Worm (Caenorhabditis elegans): ENCODE data around the gene snr-5.

snr-5 gene

DNA sequence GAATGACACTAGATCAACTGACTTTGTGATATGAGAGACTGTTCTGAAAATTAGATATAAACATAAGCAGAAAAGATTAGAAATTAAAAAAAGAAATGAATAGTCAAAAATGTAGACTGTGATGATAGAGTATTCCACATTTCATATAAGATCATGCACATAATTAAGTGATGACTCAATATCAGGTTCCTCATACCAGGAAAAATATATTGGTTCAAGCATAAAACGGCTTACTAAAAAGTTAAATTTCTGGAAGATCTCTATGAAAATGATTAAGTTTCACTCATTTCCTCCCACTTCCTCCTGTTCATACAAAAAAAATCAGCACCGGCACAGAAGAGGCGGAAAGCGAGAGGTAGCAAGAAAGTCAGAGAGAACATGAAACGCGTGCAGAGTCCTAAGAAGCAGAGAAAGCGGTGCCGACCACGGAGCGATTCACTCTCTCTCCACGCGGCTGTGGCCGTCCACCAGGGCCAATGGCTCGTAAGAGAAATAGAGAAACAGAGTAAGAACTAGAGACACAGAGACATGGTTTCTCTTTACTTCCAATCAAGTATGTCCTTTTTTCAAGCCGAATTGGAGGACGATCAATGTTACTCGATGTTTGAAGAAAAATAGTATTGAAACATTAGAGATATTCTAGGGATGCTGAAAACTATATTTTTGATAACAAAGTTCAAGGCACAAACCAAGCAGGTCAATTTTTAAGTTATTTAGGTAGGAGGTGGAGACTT, 29.9 kb downstream of the snr-5 start, which contains the start of the genes ZK688.5 and fahd-1:
ZK688.5 (minus strand) TSS at position 51 of the 734 bp plus-strand sequence.
fahd-1 (plus strand) TSS at position 684 of the 734 bp plus-strand sequence.
- no peak for TF ChIP-seq fkh-6 (tag; optimal IDR thresholded peaks at IDR 0.05)
- TF ChIP-seq ceh-14 (tag; optimal IDR thresholded peaks at IDR 0.05): peak; percentile 36
- peak; percentile 31 for TF ChIP-seq ceh-2 (tag; optimal IDR thresholded peaks at IDR 0.05)
- peak; percentile 19 for TF ChIP-seq F13H6.1 (tag; optimal IDR thresholded peaks at IDR 0.05)
- TF ChIP-seq odd-2 (tag; optimal IDR thresholded peaks at IDR 0.05): no peak
- peak; percentile 78 for TF ChIP-seq ceh-31 (tag; optimal IDR thresholded peaks at IDR 0.05)
- peak; percentile 16 for TF ChIP-seq syd-9 (tag; optimal IDR thresholded peaks at IDR 0.05)
- TF ChIP-seq sdc-2 (tag; optimal IDR thresholded peaks at IDR 0.05): no peak
- peak; percentile 80 for TF ChIP-seq ceh-34 (tag; optimal IDR thresholded peaks at IDR 0.05)
- peak; percentile 57 for TF ChIP-seq ref-2 (tag; optimal IDR thresholded peaks at IDR 0.05)
- no peak for TF ChIP-seq K09A11.1 (tag; optimal IDR thresholded peaks at IDR 0.05; ENCODE audit: insufficient read depth)
- TF ChIP-seq hlh-30 (tag; optimal IDR thresholded peaks at IDR 0.05; ENCODE audit: insufficient read depth): peak; percentile 61
- no peak for TF ChIP-seq C08G9.2 (tag; optimal IDR thresholded peaks at IDR 0.05)
- TF ChIP-seq tbx-2 (tag; optimal IDR thresholded peaks at IDR 0.05): peak; percentile 63
- TF ChIP-seq unc-55 (GFP tag; optimal IDR thresholded peaks at IDR 0.05): peak; percentile 66
- TF ChIP-seq mec-3 (tag; optimal IDR thresholded peaks at IDR 0.05; ENCODE audit: borderline replicate concordance): no peak
- TF ChIP-seq T23F11.4 (GFP tag; optimal IDR thresholded peaks at IDR 0.05): no peak
- TF ChIP-seq unc-3 (GFP tag; conservative IDR thresholded peaks at IDR 0.05): no peak
- TF ChIP-seq unc-3 (tag; optimal IDR thresholded peaks at IDR 0.05): no peak
- TF ChIP-seq ztf-16 (tag; optimal IDR thresholded peaks at IDR 0.05): no peak
- TF ChIP-seq rnt-1 (tag; optimal IDR thresholded peaks at IDR 0.05): peak; percentile 61
- no peak for TF ChIP-seq npax-4 (tag; optimal IDR thresholded peaks at IDR 0.05)
- TF ChIP-seq elt-2 (tag; optimal IDR thresholded peaks at IDR 0.05): peak; percentile 65
- TF ChIP-seq dmd-4 (tag; optimal IDR thresholded peaks at IDR 0.05; ENCODE audit: borderline replicate concordance): no peak
- TF ChIP-seq pha-4 (tag; optimal IDR thresholded peaks at IDR 0.05): no peak
- TF ChIP-seq ets-4 (tag; optimal IDR thresholded peaks at IDR 0.05): peak; percentile 21
- peak; percentile 79 for TF ChIP-seq ceh-18 (tag; optimal IDR thresholded peaks at IDR 0.05)
- TF ChIP-seq elt-4 (tag; optimal IDR thresholded peaks at IDR 0.05): no peak
- no peak for TF ChIP-seq hlh-8 (tag; optimal IDR thresholded peaks at IDR 0.05)
- no peak for TF ChIP-seq unc-42 (tag; optimal IDR thresholded peaks at IDR 0.05)
- peak; percentile 91 for TF ChIP-seq nfya-1 (tag; optimal IDR thresholded peaks at IDR 0.05)
- TF ChIP-seq ama-1 (optimal IDR thresholded peaks at IDR 0.05): no peak

DNA sequence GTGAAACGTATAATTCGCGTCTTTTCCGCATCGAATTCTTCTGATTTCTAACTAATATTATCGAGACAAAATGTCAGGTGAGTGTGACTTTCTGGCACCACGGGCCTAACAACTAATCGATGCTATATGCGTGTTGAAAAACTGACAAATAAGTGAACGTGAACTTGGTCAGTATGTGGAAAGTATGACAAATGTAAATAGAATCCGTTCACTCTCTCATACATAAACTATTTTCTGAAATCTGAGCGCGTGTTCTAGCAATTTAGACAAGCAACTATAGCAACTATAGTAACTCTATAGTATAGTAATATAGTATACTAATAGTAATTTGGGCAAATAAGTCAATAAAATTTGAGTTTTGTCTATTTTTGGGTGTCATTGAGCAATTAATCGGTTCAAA, 30.5 kb downstream of the snr-5 start:
- no peak for TF ChIP-seq fkh-10 (GFP tag; optimal IDR thresholded peaks at IDR 0.05)
- TF ChIP-seq odd-2 (tag; optimal IDR thresholded peaks at IDR 0.05): no peak
- no peak for TF ChIP-seq hlh-13 (GFP tag; optimal IDR thresholded peaks at IDR 0.05)
- TF ChIP-seq ceh-2 (tag; optimal IDR thresholded peaks at IDR 0.05): no peak
- no peak for TF ChIP-seq hlh-30 (tag; optimal IDR thresholded peaks at IDR 0.05; ENCODE audit: insufficient read depth)
- TF ChIP-seq npax-4 (tag; optimal IDR thresholded peaks at IDR 0.05): no peak
- TF ChIP-seq nhr-232 (tag; optimal IDR thresholded peaks at IDR 0.05): no peak
- no peak for TF ChIP-seq pros-1 (tag; optimal IDR thresholded peaks at IDR 0.05)
- no peak for TF ChIP-seq fkh-6 (tag; optimal IDR thresholded peaks at IDR 0.05)
- no peak for TF ChIP-seq unc-86 (tag; optimal IDR thresholded peaks at IDR 0.05)

DNA sequence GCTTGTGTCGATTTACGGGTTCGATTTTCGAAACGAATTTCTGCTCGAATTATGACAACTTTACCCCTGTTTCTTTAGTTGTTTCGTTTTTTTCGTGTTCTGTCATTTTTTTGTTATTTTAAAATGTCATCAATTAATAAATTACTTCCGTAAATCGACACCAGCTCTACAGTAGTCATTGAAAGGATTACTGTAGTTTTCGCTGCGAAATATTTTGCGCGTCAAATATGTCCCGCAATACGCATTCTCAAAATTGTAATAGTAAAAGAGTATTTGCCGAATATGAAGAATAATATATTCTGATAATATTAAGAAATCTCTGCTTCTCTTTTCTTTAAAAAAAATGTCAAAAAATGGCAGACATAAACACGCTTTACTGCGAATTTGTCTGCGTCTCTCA, 31.4 kb downstream of the snr-5 start:
- no peak for TF ChIP-seq npax-4 (tag; optimal IDR thresholded peaks at IDR 0.05)
- no peak for TF ChIP-seq pax-1 (tag; optimal IDR thresholded peaks at IDR 0.05)
- TF ChIP-seq odd-2 (tag; optimal IDR thresholded peaks at IDR 0.05): no peak
- TF ChIP-seq mec-3 (tag; optimal IDR thresholded peaks at IDR 0.05; ENCODE audit: borderline replicate concordance): no peak
- no peak for TF ChIP-seq nfya-1 (tag; optimal IDR thresholded peaks at IDR 0.05)
- no peak for TF ChIP-seq ceh-22 (tag; optimal IDR thresholded peaks at IDR 0.05)
- no peak for TF ChIP-seq zip-5 (tag; optimal IDR thresholded peaks at IDR 0.05)
- no peak for TF ChIP-seq tbx-2 (tag; optimal IDR thresholded peaks at IDR 0.05)
- TF ChIP-seq lin-11 (tag; optimal IDR thresholded peaks at IDR 0.05): no peak
- no peak for TF ChIP-seq pat-9 (tag; optimal IDR thresholded peaks at IDR 0.05)
- TF ChIP-seq hlh-8 (tag; optimal IDR thresholded peaks at IDR 0.05): no peak
- TF ChIP-seq ceh-14 (tag; optimal IDR thresholded peaks at IDR 0.05): no peak
- no peak for TF ChIP-seq ztf-16 (tag; optimal IDR thresholded peaks at IDR 0.05)
- no peak for TF ChIP-seq gmeb-2 (tag; optimal IDR thresholded peaks at IDR 0.05)
- TF ChIP-seq unc-42 (tag; optimal IDR thresholded peaks at IDR 0.05): no peak
- no peak for TF ChIP-seq unc-3 (GFP tag; conservative IDR thresholded peaks at IDR 0.05)
- TF ChIP-seq unc-3 (tag; optimal IDR thresholded peaks at IDR 0.05): no peak
- no peak for TF ChIP-seq unc-86 (tag; optimal IDR thresholded peaks at IDR 0.05)
- TF ChIP-seq F13H6.1 (tag; optimal IDR thresholded peaks at IDR 0.05): no peak
- no peak for TF ChIP-seq hlh-30 (tag; optimal IDR thresholded peaks at IDR 0.05; ENCODE audit: insufficient read depth)
- no peak for TF ChIP-seq ceh-48 (tag; optimal IDR thresholded peaks at IDR 0.05)
